Fruit fly (Drosophila melanogaster) whole organism, embryonic: ENCODE data around the gene CG46439.

Experiments used
- CG10979 ChIP-seq: fragments of 200-800 bp; sonication (Bioruptor generic); optimal IDR thresholded peaks from 2 replicates; lab custom pipeline; 2018; ENCODE audit warnings: missing biosample characterization, mild to moderate bottlenecking, missing genetic modification characterization, moderate library complexity
- CG11695 ChIP-seq: fragments of 200-800 bp; sonication (Bioruptor generic); IDR thresholded peaks from 3 replicates; pipeline ENCODE4 v1.3.6; 2022; ENCODE audit warnings: missing biosample characterization, missing genetic modification characterization
- CG1529 ChIP-seq: fragments of 200-800 bp; sonication (Bioruptor generic); optimal IDR thresholded peaks from 3 replicates; lab custom pipeline; 2018; ENCODE audit warnings: missing biosample characterization, missing genetic modification characterization
- CG3065 ChIP-seq: fragments of 200-800 bp; sonication (Bioruptor generic); optimal IDR thresholded peaks from 2 replicates; lab custom pipeline; 2016; ENCODE audit warnings: missing biosample characterization, missing genetic modification characterization
- CG33557 ChIP-seq: fragments of 200-800 bp; sonication (Bioruptor generic); optimal IDR thresholded peaks from 2 replicates; lab custom pipeline; 2019; ENCODE audit warnings: missing biosample characterization, mild to moderate bottlenecking, missing genetic modification characterization, moderate library complexity
- Hsf ChIP-seq: fragments of 200-800 bp; sonication (Bioruptor generic); optimal IDR thresholded peaks from 3 replicates; lab custom pipeline; 2016; ENCODE audit warnings: missing biosample characterization, missing genetic modification characterization
- Sox100B ChIP-seq: fragments of 200-800 bp; sonication (Bioruptor generic); optimal IDR thresholded peaks from 3 replicates; lab custom pipeline; 2018; ENCODE audit warnings: missing biosample characterization, mild to moderate bottlenecking, missing genetic modification characterization

DNA sequence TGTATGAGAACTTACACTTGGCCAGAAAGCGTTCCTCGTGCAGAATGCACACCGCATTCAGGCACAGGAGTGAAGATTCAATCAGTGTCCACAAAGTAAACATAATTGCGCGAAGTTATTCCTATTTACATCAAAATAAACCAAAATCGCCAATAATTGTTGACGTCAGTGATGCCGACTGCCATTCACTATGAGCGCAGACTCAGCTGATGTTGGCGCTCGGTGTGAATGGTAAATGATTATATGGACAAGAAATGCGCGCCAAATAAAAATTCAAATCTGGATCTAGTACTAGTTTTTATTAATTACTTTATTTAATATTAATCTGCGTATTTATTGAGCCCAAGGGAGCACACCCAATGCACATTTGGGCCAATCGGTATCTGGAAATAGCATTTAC is 33.6 kb downstream of the CG46439 start, which contains the start of gene CG32069:
- no peak for TF ChIP-seq CG10979 (tag; lab: Kevin White, UChicago)
- TF ChIP-seq CG11695 (GFP tag; lab: Robert Waterston, UW), result no peak
- TF ChIP-seq Hsf, result no peak
- TF ChIP-seq Sox100B, result no peak
- no peak for TF ChIP-seq CG33557
- no peak for TF ChIP-seq CG3065
- no peak for TF ChIP-seq CG1529
